Worm (Caenorhabditis elegans) whole organism, L4 larva: ENCODE results near the gene nhr-76.

Experiments
- D1046.2 ChIP-seq: fragments of 200-800 bp; sonication (Bioruptor generic); IDR thresholded peaks from 2 replicates; pipeline ENCODE4 v1.3.6; 2022; ENCODE audit warnings: missing genetic modification characterization, missing compliant biosample characterization
- F10B5.3 ChIP-seq: sonication (generic microtip); optimal IDR thresholded peaks from 2 replicates; lab custom pipeline; 2016; ENCODE audit warnings: mild to moderate bottlenecking, missing genetic modification characterization, missing compliant biosample characterization
- F44E2.7 ChIP-seq: fragments of 200-800 bp; sonication (Bioruptor generic); IDR thresholded peaks from 2 replicates; pipeline ENCODE4 v2.1.2; 2022; ENCODE audit warnings: missing genetic modification characterization, missing compliant biosample characterization
- F49E8.2 ChIP-seq: sonication (generic microtip); optimal IDR thresholded peaks from 2 replicates; lab custom pipeline; 2016; ENCODE audit warnings: missing compliant biosample characterization, mild to moderate bottlenecking, missing genetic modification characterization, borderline replicate concordance
- T26A8.4 ChIP-seq: fragments of 200-800 bp; sonication (Bioruptor generic); IDR thresholded peaks from 2 replicates; pipeline ENCODE4 v1.3.6; 2022; ENCODE audit warnings: missing genetic modification characterization, missing compliant biosample characterization
- Y105C5A.15 ChIP-seq: fragments of 200-800 bp; sonication (Bioruptor generic); IDR thresholded peaks from 2 replicates; pipeline ENCODE4 v1.3.6; 2022; ENCODE audit warnings: missing genetic modification characterization, missing compliant biosample characterization
- Y5F2A.4 ChIP-seq: fragments of 200-800 bp; sonication (Bioruptor generic); optimal IDR thresholded peaks from 2 replicates; lab custom pipeline; 2018; ENCODE audit warnings: mild to moderate bottlenecking, missing genetic modification characterization, missing compliant biosample characterization
- ama-1 ChIP-seq: fragments of 150-350 bp; optimal IDR thresholded peaks from 2 replicates; lab custom pipeline; 2014; ENCODE audit warnings: inconsistent platforms, mixed read lengths
- arid-1 ChIP-seq: fragments of 200-800 bp; sonication (Bioruptor generic); conservative IDR thresholded peaks from 2 replicates; pipeline ENCODE4 v1.3.6; 2022; ENCODE audit warnings: missing genetic modification reagents, missing genetic modification characterization, missing compliant biosample characterization
- ceh-20 ChIP-seq: fragments of 200-800 bp; sonication (Bioruptor generic); IDR thresholded peaks from 2 replicates; pipeline ENCODE4 v1.3.6; 2022; ENCODE audit warnings: missing genetic modification reagents, missing genetic modification characterization, missing compliant biosample characterization
- ceh-28 ChIP-seq: fragments of 150-350 bp; optimal IDR thresholded peaks from 2 replicates; lab custom pipeline; 2014; ENCODE audit warnings: missing biosample characterization, missing genetic modification reagents, missing genetic modification characterization
- ceh-62 ChIP-seq: sonication (generic microtip); optimal IDR thresholded peaks from 2 replicates; lab custom pipeline; 2017; ENCODE audit warnings: missing biosample characterization, missing genetic modification characterization
- ceh-82 ChIP-seq: sonication (generic microtip); optimal IDR thresholded peaks from 2 replicates; lab custom pipeline; 2017; ENCODE audit warnings: missing biosample characterization, missing genetic modification characterization
- cey-2 ChIP-seq: sonication (generic microtip); optimal IDR thresholded peaks from 3 replicates; lab custom pipeline; 2017; ENCODE audit warnings: missing genetic modification characterization, mild to moderate bottlenecking, missing compliant biosample characterization, antibody characterized with exemption, borderline replicate concordance; ENCODE audit not compliant: insufficient read depth
- ctbp-1 ChIP-seq: fragments of 200-800 bp; sonication (Bioruptor generic); IDR thresholded peaks from 2 replicates; pipeline ENCODE4 v1.3.6; 2022; ENCODE audit warnings: missing genetic modification reagents, missing genetic modification characterization, missing compliant biosample characterization
- daf-12 ChIP-seq: fragments of 150-350 bp; optimal IDR thresholded peaks from 2 replicates; lab custom pipeline; 2014; ENCODE audit warnings: missing biosample characterization, missing genetic modification reagents, missing genetic modification characterization
- dmd-8 ChIP-seq: fragments of 200-800 bp; sonication (Bioruptor generic); IDR thresholded peaks from 2 replicates; pipeline ENCODE4 v1.3.6; 2022; ENCODE audit warnings: missing genetic modification characterization, missing compliant biosample characterization
- duxl-1 ChIP-seq: sonication (generic microtip); optimal IDR thresholded peaks from 2 replicates; lab custom pipeline; 2016; ENCODE audit warnings: mild to moderate bottlenecking, missing genetic modification characterization, moderate library complexity, missing compliant biosample characterization; ENCODE audit not compliant: poor library complexity
- dve-1 ChIP-seq: sonication (generic microtip); optimal IDR thresholded peaks from 2 replicates; lab custom pipeline; 2017; ENCODE audit warnings: antibody characterized with exemption, mild to moderate bottlenecking, missing genetic modification characterization, missing compliant biosample characterization; ENCODE audit not compliant: insufficient read depth
- egl-43 ChIP-seq: fragments of 200-800 bp; sonication (Bioruptor generic); IDR thresholded peaks from 2 replicates; pipeline ENCODE4 v1.3.6; 2022; ENCODE audit warnings: missing genetic modification reagents, missing genetic modification characterization, missing compliant biosample characterization
- fos-1 ChIP-seq: fragments of 150-350 bp; optimal IDR thresholded peaks from 2 replicates; lab custom pipeline; 2014; ENCODE audit warnings: missing biosample characterization, missing genetic modification characterization
- jun-1 ChIP-seq: fragments of 150-350 bp; optimal IDR thresholded peaks from 2 replicates; lab custom pipeline; 2014; ENCODE audit warnings: missing biosample characterization, missing genetic modification reagents, missing genetic modification characterization
- lin-29 ChIP-seq: fragments of 200-800 bp; sonication (Bioruptor generic); IDR thresholded peaks from 2 replicates; pipeline ENCODE4 v1.3.6; 2022; ENCODE audit warnings: missing genetic modification reagents, missing genetic modification characterization, missing compliant biosample characterization
- lir-3 ChIP-seq: sonication (generic microtip); optimal IDR thresholded peaks from 2 replicates; lab custom pipeline; 2016; ENCODE audit warnings: mild to moderate bottlenecking, missing genetic modification characterization, missing compliant biosample characterization
- madf-5 ChIP-seq, 2 experiments: fragments of 200-800 bp; sonication (Bioruptor generic); IDR thresholded peaks; 2 replicates each; pipeline ENCODE4 v1.3.6; 2022; ENCODE audit warnings: missing compliant biosample characterization in 2 of 2, missing genetic modification characterization in 2 of 2
- mdl-1 ChIP-seq, 2 experiments: fragments of 150-350 bp in 1 of 2; sonication (generic microtip) in 1 of 2; optimal IDR thresholded peaks; 2 replicates each; lab custom pipeline; 2014 to 2017; ENCODE audit warnings: missing biosample characterization in 2 of 2, missing genetic modification characterization in 2 of 2
- mes-2 ChIP-seq: sonication (generic microtip); optimal IDR thresholded peaks from 2 replicates; lab custom pipeline; 2016; ENCODE audit warnings: missing genotype, mild to moderate bottlenecking, missing genetic modification characterization, missing compliant biosample characterization; ENCODE audit not compliant: poor library complexity, severe bottlenecking
- mxl-2 ChIP-seq: fragments of 200-800 bp; sonication (Bioruptor generic); conservative IDR thresholded peaks from 2 replicates; pipeline ENCODE4 v1.3.6; 2022; ENCODE audit warnings: missing genetic modification reagents, missing genetic modification characterization, missing compliant biosample characterization
- nhr-102 ChIP-seq: sonication (generic microtip); optimal IDR thresholded peaks from 2 replicates; lab custom pipeline; 2016; ENCODE audit warnings: mild to moderate bottlenecking, missing genetic modification characterization, moderate library complexity, missing compliant biosample characterization
- nhr-28 ChIP-seq: fragments of 150-350 bp; optimal IDR thresholded peaks from 2 replicates; lab custom pipeline; 2014; ENCODE audit warnings: missing biosample characterization, missing genetic modification characterization
- nhr-77 ChIP-seq: fragments of 150-350 bp; optimal IDR thresholded peaks from 2 replicates; lab custom pipeline; 2014; ENCODE audit warnings: missing biosample characterization, missing genetic modification characterization
- pha-4 ChIP-seq, 2 experiments: fragments of 150-350 bp in 1 of 2; fragments of 200-800 bp in 1 of 2; sonication (Bioruptor generic) in 1 of 2; IDR thresholded peaks in 1 of 2; optimal IDR thresholded peaks in 1 of 2; 2 replicates each; pipeline versions ENCODE4 v1.3.6 to Lab custom; 2014 to 2022; ENCODE audit warnings: missing genetic modification characterization in 2 of 2, missing genetic modification reagents in 2 of 2, missing biosample characterization in 1 of 2, missing compliant biosample characterization in 1 of 2
- php-3 ChIP-seq: fragments of 200-800 bp; sonication (Bioruptor generic); IDR thresholded peaks from 2 replicates; pipeline ENCODE4 v1.3.6; 2022; ENCODE audit warnings: missing genetic modification reagents, missing genetic modification characterization, missing compliant biosample characterization
- pqm-1 ChIP-seq: sonication (generic microtip); optimal IDR thresholded peaks from 2 replicates; lab custom pipeline; 2017; ENCODE audit warnings: missing biosample characterization, missing genetic modification characterization
- set-16 ChIP-seq: fragments of 200-800 bp; sonication (Bioruptor generic); IDR thresholded peaks from 2 replicates; pipeline ENCODE4 v1.3.6; 2022; ENCODE audit warnings: missing genetic modification reagents, missing genetic modification characterization, missing compliant biosample characterization
- snpc-1.2 ChIP-seq: fragments of 200-800 bp; sonication (Bioruptor generic); IDR thresholded peaks from 2 replicates; pipeline ENCODE4 v1.3.6; 2022; ENCODE audit warnings: missing genetic modification reagents, missing genetic modification characterization, missing compliant biosample characterization
- spr-1 ChIP-seq: sonication (generic microtip); optimal IDR thresholded peaks from 2 replicates; lab custom pipeline; 2016; ENCODE audit warnings: mild to moderate bottlenecking, missing genetic modification characterization, missing compliant biosample characterization
- tra-1 ChIP-seq: fragments of 200-800 bp; sonication (Bioruptor generic); IDR thresholded peaks from 2 replicates; pipeline ENCODE4 v1.3.6; 2022; ENCODE audit warnings: missing genetic modification reagents, missing genetic modification characterization, missing compliant biosample characterization
- unc-130 ChIP-seq: sonication (generic microtip); optimal IDR thresholded peaks from 2 replicates; lab custom pipeline; 2016; ENCODE audit warnings: missing genetic modification reagents, missing genetic modification characterization, missing compliant biosample characterization
- unc-62 ChIP-seq, 3 experiments: fragments of 150-350 bp in 1 of 3; sonication (generic microtip); optimal IDR thresholded peaks in 2 of 3; peaks in 1 of 3; 1 replicate in 1 of 3; 2 replicates in 2 of 3; lab custom pipeline; 2014 to 2017; ENCODE audit warnings: missing biosample characterization in 3 of 3, missing genetic modification characterization in 3 of 3, missing genetic modification reagents in 3 of 3, missing genotype in 1 of 3
- vab-7 ChIP-seq: fragments of 200-800 bp; sonication (Bioruptor generic); IDR thresholded peaks from 2 replicates; pipeline ENCODE4 v1.3.6; 2022; ENCODE audit warnings: missing genetic modification reagents, missing genetic modification characterization, missing compliant biosample characterization
- ztf-11 ChIP-seq: fragments of 150-350 bp; optimal IDR thresholded peaks from 2 replicates; lab custom pipeline; 2014; ENCODE audit warnings: missing biosample characterization, missing genetic modification characterization

Gene nhr-76

ce11 chrIV:653138-653848 is 26.0 kb downstream of the nhr-76 start, which contains the start of gene K11H12.1 (continued):
- TF ChIP-seq tra-1 (GFP tag; lab: Robert Waterston, UW): 0 out of 2 replicates have a peak, but pooled peaks have one; percentile 17
- TF ChIP-seq dmd-8: peak; percentile 54; the same call in 1 of the 2 replicates
- TF ChIP-seq mes-2 (tag; lab: Kevin White, UChicago): no peak
- TF ChIP-seq nhr-77 (tag; lab: Kevin White, UChicago): no peak
- TF ChIP-seq F49E8.2 (tag; lab: Kevin White, UChicago): peak; percentile 53
- TF ChIP-seq snpc-1.2: peak; percentile 72; the same call in 1 of the 2 replicates
- TF ChIP-seq F10B5.3: no peak
- TF ChIP-seq pqm-1 (tag; lab: Kevin White, UChicago): no peak
- TF ChIP-seq ceh-28 (tag; lab: Kevin White, UChicago): no peak
- TF ChIP-seq madf-5 (GFP tag; IDR thresholded peaks at IDR 0.05; lab: Robert Waterston, UW): no peak
- TF ChIP-seq set-16 (GFP tag; lab: Robert Waterston, UW): peak; percentile 34; the same call in 1 of the 2 replicates
- peak; percentile 8 for TF ChIP-seq Y5F2A.4 (GFP tag; lab: Kevin White, UChicago)
- TF ChIP-seq Y105C5A.15 (GFP tag; lab: Robert Waterston, UW): 0 out of 2 replicates have a peak, but pooled peaks have one; percentile 12
- TF ChIP-seq D1046.2 (GFP tag; lab: Robert Waterston, UW): no peak
- no peak for TF ChIP-seq duxl-1 (tag; lab: Kevin White, UChicago)
- no peak for TF ChIP-seq ama-1 (lab: Kevin White, UChicago)
- no peak; the same call in 1 of the 2 replicates for TF ChIP-seq ctbp-1
- no peak for TF ChIP-seq dve-1 (tag; lab: Kevin White, UChicago)

ce11 chrIV:654526-655440 is 27.4 kb downstream of the nhr-76 start, which contains the start of the genes rpl-15 and K11H12.8:
rpl-15 (minus strand) TSS chrIV:654576.
K11H12.8 (plus strand) TSS chrIV:655390.
- TF ChIP-seq tra-1 (GFP tag; lab: Robert Waterston, UW) (peak; percentile 100), nhr-102 (peak; percentile 99), lir-3 (peak; percentile 84), set-16 (GFP tag; lab: Robert Waterston, UW) (peak; percentile 71), T26A8.4 (GFP tag; lab: Robert Waterston, UW) (peak; percentile 99), F44E2.7 (GFP tag; lab: Robert Waterston, UW) (peak; percentile 91; the same call in 1 of the 2 replicates), mxl-2 (peak; percentile 94), fos-1 (tag; lab: Kevin White, UChicago) (peak; percentile 93), mdl-1 (tag; optimal IDR thresholded peaks at IDR 0.05; lab: Kevin White, UChicago) (peak; percentile 86 to 99), daf-12 (tag; lab: Kevin White, UChicago) (no peak), php-3 (peak; percentile 98), jun-1 (tag; lab: Kevin White, UChicago) (peak; percentile 97), unc-62 (GFP tag; optimal IDR thresholded peaks at IDR 0.05 in 1 of 2; lab: Kevin White, UChicago) (peak; percentile 54 to 100), unc-62 (tag; optimal IDR thresholded peaks at IDR 0.05; lab: Kevin White, UChicago) (peak; percentile 39), egl-43 (GFP tag; lab: Robert Waterston, UW) (peak; percentile 98), nhr-28 (tag; lab: Kevin White, UChicago) (peak; percentile 99), spr-1 (tag; lab: Kevin White, UChicago) (peak; percentile 98), cey-2 (tag; lab: Kevin White, UChicago) (peak; percentile 94), arid-1 (GFP tag; lab: Robert Waterston, UW) (peak; percentile 99), lin-29 (GFP tag; lab: Robert Waterston, UW) (peak; percentile 97), ceh-62 (tag; lab: Kevin White, UChicago) (peak; percentile 35), ama-1 (lab: Kevin White, UChicago) (peak; percentile 64), vab-7 (GFP tag; lab: Robert Waterston, UW) (peak; percentile 99), Y5F2A.4 (GFP tag; lab: Kevin White, UChicago) (peak; percentile 96), ceh-20 (peak; percentile 100), ceh-82 (peak; percentile 86), ceh-28 (tag; lab: Kevin White, UChicago) (peak; percentile 82), unc-130 (GFP tag; lab: Kevin White, UChicago) (peak; percentile 99), F10B5.3 (peak; percentile 94), dve-1 (tag; lab: Kevin White, UChicago) (peak; percentile 100), ztf-11 (tag; lab: Kevin White, UChicago) (peak; percentile 53), pha-4 (GFP tag; IDR thresholded peaks at IDR 0.05; lab: Robert Waterston, UW) (peak; percentile 99), pha-4 (tag; optimal IDR thresholded peaks at IDR 0.05; lab: Kevin White, UChicago) (peak; percentile 86)
